Fruit fly (Drosophila melanogaster) whole organism, wandering third instar larva: ENCODE data around the gene ArfGAP1.

Experiments
- Abd-B ChIP-seq: fragments of >200 bp; optimal IDR thresholded peaks from 2 replicates; lab custom pipeline; 2017; ENCODE audit warnings: missing biosample characterization, missing genetic modification characterization
- CG32264 ChIP-seq: fragments of 200-800 bp; sonication (Bioruptor generic); optimal IDR thresholded peaks from 2 replicates; lab custom pipeline; 2016; ENCODE audit warnings: missing biosample characterization, missing genetic modification characterization
- CG9705 ChIP-seq: fragments of 200-800 bp; sonication (Bioruptor generic); optimal IDR thresholded peaks from 2 replicates; lab custom pipeline; 2018; ENCODE audit warnings: missing biosample characterization, mild to moderate bottlenecking, missing genetic modification characterization
- Dfd ChIP-seq: fragments of >200 bp; optimal IDR thresholded peaks from 2 replicates; lab custom pipeline; 2017; ENCODE audit warnings: missing biosample characterization, missing genetic modification characterization
- Dif ChIP-seq: fragments of 200-275, 200-300 bp; sonication (Bioruptor generic); optimal IDR thresholded peaks from 2 replicates; lab custom pipeline; 2018; ENCODE audit warnings: missing biosample characterization, missing genetic modification characterization; ENCODE audit not compliant: partially characterized antibody
- GATAd ChIP-seq: sonication (Bioruptor generic); optimal IDR thresholded peaks from 2 replicates; lab custom pipeline; 2016; ENCODE audit warnings: missing biosample characterization, missing genetic modification characterization
- HLH106 ChIP-seq: fragments of 200-800 bp; optimal IDR thresholded peaks from 3 replicates; lab custom pipeline; 2019; ENCODE audit warnings: missing biosample characterization, mild to moderate bottlenecking, missing genetic modification characterization, moderate library complexity
- Hnf4 ChIP-seq: fragments of 200-800 bp; sonication (Bioruptor generic); optimal IDR thresholded peaks from 2 replicates; lab custom pipeline; 2016; ENCODE audit warnings: missing biosample characterization, mild to moderate bottlenecking, missing genetic modification characterization
- Hr78 ChIP-seq: fragments of >200 bp; optimal IDR thresholded peaks from 2 replicates; lab custom pipeline; 2017; ENCODE audit warnings: missing biosample characterization, missing genetic modification characterization
- Hr83 ChIP-seq: fragments of 200-300 bp; sonication (Bioruptor generic); optimal IDR thresholded peaks from 2 replicates; lab custom pipeline; 2016; ENCODE audit warnings: missing biosample characterization, mild to moderate bottlenecking, missing genetic modification characterization, moderate library complexity; ENCODE audit not compliant: poor library complexity, severe bottlenecking
- Jra ChIP-seq: sonication (Bioruptor generic); optimal IDR thresholded peaks from 2 replicates; lab custom pipeline; 2016; ENCODE audit warnings: missing biosample characterization, missing genetic modification characterization
- Mio ChIP-seq: sonication (Bioruptor generic); optimal IDR thresholded peaks from 2 replicates; lab custom pipeline; 2016; ENCODE audit warnings: missing biosample characterization, missing genetic modification characterization
- Myc ChIP-seq: fragments of >200 bp; optimal IDR thresholded peaks from 2 replicates; lab custom pipeline; 2017
- N ChIP-seq: fragments of >200 bp; optimal IDR thresholded peaks from 2 replicates; lab custom pipeline; 2018; ENCODE audit warnings: missing biosample characterization, missing external identifiers, missing genetic modification characterization
- OdsH ChIP-seq: fragments of 200-800 bp; sonication (Bioruptor generic); optimal IDR thresholded peaks from 2 replicates; lab custom pipeline; 2016; ENCODE audit warnings: missing biosample characterization, mild to moderate bottlenecking, missing genetic modification characterization
- Rel ChIP-seq, 2 experiments: fragments of 200-800 bp; sonication (Bioruptor generic) in 1 of 2; optimal IDR thresholded peaks; 2 replicates in 1 of 2; 3 replicates in 1 of 2; lab custom pipeline; 2016 to 2019; ENCODE audit warnings: mild to moderate bottlenecking in 2 of 2, missing biosample characterization in 2 of 2, missing genetic modification characterization in 2 of 2, moderate library complexity in 1 of 2
- Sp1 ChIP-seq: fragments of 200-800 bp; sonication (Bioruptor generic); optimal IDR thresholded peaks from 3 replicates; lab custom pipeline; 2019; ENCODE audit warnings: missing biosample characterization, mild to moderate bottlenecking, missing genetic modification characterization, moderate library complexity
- Vsx2 ChIP-seq: fragments of 200-300, 225-300 bp; sonication (Bioruptor generic); optimal IDR thresholded peaks from 2 replicates; lab custom pipeline; 2018; ENCODE audit warnings: missing biosample characterization, missing genetic modification characterization; ENCODE audit not compliant: partially characterized antibody
- br ChIP-seq: fragments of 200-800 bp; sonication (Bioruptor generic); optimal IDR thresholded peaks from 2 replicates; lab custom pipeline; 2016; ENCODE audit warnings: missing biosample characterization, missing genetic modification characterization
- brk ChIP-seq: fragments of 200-800 bp; sonication (Bioruptor generic); optimal IDR thresholded peaks from 2 replicates; lab custom pipeline; 2016; ENCODE audit warnings: missing biosample characterization, mild to moderate bottlenecking, missing genetic modification characterization
- dl ChIP-seq, 2 experiments: fragments of 175-275, 200-275 bp in 1 of 2; fragments of 200-275 bp in 1 of 2; sonication (Bioruptor generic); optimal IDR thresholded peaks; lab custom pipeline; 2018; ENCODE audit warnings: mild to moderate bottlenecking in 2 of 2, missing biosample characterization in 2 of 2, missing genetic modification characterization in 2 of 2, moderate library complexity in 2 of 2; ENCODE audit not compliant: partially characterized antibody in 2 of 2, insufficient read depth in 1 of 2
- dmrt93B ChIP-seq: fragments of 200-800 bp; sonication (Bioruptor generic); optimal IDR thresholded peaks from 2 replicates; lab custom pipeline; 2018; ENCODE audit warnings: missing biosample characterization, mild to moderate bottlenecking, missing genetic modification characterization
- dsf ChIP-seq: sonication (Bioruptor generic); optimal IDR thresholded peaks from 2 replicates; lab custom pipeline; 2016; ENCODE audit warnings: missing biosample characterization, missing genetic modification characterization, borderline replicate concordance
- ey ChIP-seq: fragments of 200-800 bp; sonication (Bioruptor generic); optimal IDR thresholded peaks from 2 replicates; lab custom pipeline; 2016; ENCODE audit warnings: missing biosample characterization, missing genetic modification characterization
- foxo ChIP-seq, 2 experiments: fragments of 200-800 bp; sonication (Bioruptor generic); optimal IDR thresholded peaks; 2 replicates in 1 of 2; 3 replicates in 1 of 2; lab custom pipeline; 2016 to 2017; ENCODE audit warnings: missing biosample characterization in 2 of 2, missing genetic modification characterization in 2 of 2
- fru ChIP-seq: fragments of 200-800 bp; sonication (Bioruptor generic); optimal IDR thresholded peaks from 3 replicates; lab custom pipeline; 2016; ENCODE audit warnings: missing biosample characterization, mild to moderate bottlenecking, missing genetic modification characterization
- h ChIP-seq: fragments of 200-800 bp; sonication (Bioruptor generic); optimal IDR thresholded peaks from 3 replicates; lab custom pipeline; 2016; ENCODE audit warnings: missing biosample characterization, mild to moderate bottlenecking, missing genetic modification characterization
- jim ChIP-seq: fragments of 175-275, 200-325 bp; sonication (Bioruptor generic); optimal IDR thresholded peaks from 2 replicates; lab custom pipeline; 2016; ENCODE audit warnings: missing biosample characterization, mild to moderate bottlenecking, missing genetic modification characterization
- lola ChIP-seq: fragments of >200 bp; optimal IDR thresholded peaks from 2 replicates; lab custom pipeline; 2017; ENCODE audit warnings: missing biosample characterization, missing genetic modification characterization
- pan ChIP-seq: fragments of >200 bp; optimal IDR thresholded peaks from 2 replicates; lab custom pipeline; 2017
- psq ChIP-seq: fragments of 200-800 bp; sonication (Bioruptor generic); optimal IDR thresholded peaks from 3 replicates; lab custom pipeline; 2017; ENCODE audit warnings: missing biosample characterization, mild to moderate bottlenecking, missing genetic modification characterization, moderate library complexity
- rgr ChIP-seq: fragments of 200-800 bp; sonication (Bioruptor generic); optimal IDR thresholded peaks from 3 replicates; lab custom pipeline; 2016; ENCODE audit warnings: missing biosample characterization, mild to moderate bottlenecking, missing genetic modification characterization
- sage ChIP-seq: fragments of 200-800 bp; sonication (Bioruptor generic); optimal IDR thresholded peaks from 2 replicates; lab custom pipeline; 2016; ENCODE audit warnings: missing biosample characterization, mild to moderate bottlenecking, missing genetic modification characterization
- sv ChIP-seq: fragments of 200-800 bp; sonication (Bioruptor generic); optimal IDR thresholded peaks from 3 replicates; lab custom pipeline; 2016; ENCODE audit warnings: missing biosample characterization, missing genetic modification characterization
- tai ChIP-seq: sonication (Bioruptor generic); optimal IDR thresholded peaks from 2 replicates; lab custom pipeline; 2016; ENCODE audit warnings: missing biosample characterization, missing genetic modification characterization
- usp ChIP-seq: fragments of >200 bp; optimal IDR thresholded peaks from 2 replicates; lab custom pipeline; 2017; ENCODE audit warnings: missing biosample characterization, missing genetic modification characterization
- woc ChIP-seq: sonication (Bioruptor generic); optimal IDR thresholded peaks from 2 replicates; lab custom pipeline; 2016; ENCODE audit warnings: missing biosample characterization, mild to moderate bottlenecking, missing genetic modification characterization

Gene ArfGAP1

DNA sequence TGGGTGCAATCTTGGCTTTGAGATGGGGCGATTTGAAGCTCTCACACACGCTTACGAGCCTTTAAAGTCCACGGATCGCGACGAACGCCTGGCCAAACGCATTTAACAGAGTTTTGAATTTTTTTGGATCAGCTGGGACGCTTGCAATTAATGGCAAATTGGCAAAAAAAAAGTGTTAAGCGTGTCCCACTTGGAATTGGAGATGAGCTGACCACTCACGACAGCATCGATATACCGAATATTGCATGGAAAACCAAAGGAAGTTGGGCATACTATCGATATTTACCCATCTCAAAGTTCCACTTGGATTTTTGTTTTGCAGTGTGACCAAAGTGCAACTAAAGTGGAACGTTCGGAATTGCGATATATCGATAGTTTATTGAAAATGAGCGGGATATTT is at the start of gene ArfGAP1:
TSS of gene ArfGAP1 (minus strand) at position 240 of the 400 bp plus-strand sequence.
- TF ChIP-seq h (GFP tag; lab: Kevin White, UChicago) (peak; percentile 32), OdsH (GFP tag; lab: Kevin White, UChicago) (no peak), Jra (peak; percentile 22), brk (GFP tag; lab: Kevin White, UChicago) (no peak), woc (GFP tag; lab: Kevin White, UChicago) (no peak), sage (GFP tag; lab: Kevin White, UChicago) (no peak), Mio (GFP tag; lab: Kevin White, UChicago) (no peak), psq (GFP tag; lab: Kevin White, UChicago) (no peak), fru (no peak), jim (no peak), dmrt93B (no peak), Abd-B (GFP tag; lab: Kevin White, UChicago) (no peak), foxo (GFP tag; optimal IDR thresholded peaks at IDR 0.05; lab: Kevin White, UChicago) (peak in 1 of 2 experiments; percentile 34), Hr78 (GFP tag; lab: Kevin White, UChicago) (no peak), Dfd (GFP tag; lab: Kevin White, UChicago) (no peak), GATAd (GFP tag; lab: Kevin White, UChicago) (no peak), Rel (GFP tag; optimal IDR thresholded peaks at IDR 0.05; lab: Kevin White, UChicago) (no peak), Rel (tag; optimal IDR thresholded peaks at IDR 0.05; lab: Kevin White, UChicago) (no peak), tai (GFP tag; lab: Kevin White, UChicago) (no peak), usp (GFP tag; lab: Kevin White, UChicago) (no peak), Myc (lab: Kevin White, UChicago) (no peak), pan (no peak), CG9705 (GFP tag; lab: Kevin White, UChicago) (no peak), ey (no peak), sv (GFP tag; lab: Kevin White, UChicago) (no peak), Vsx2 (GFP tag; lab: Kevin White, UChicago) (no peak), br (no peak), rgr (GFP tag; lab: Kevin White, UChicago) (no peak), lola (GFP tag; lab: Kevin White, UChicago) (no peak), Hnf4 (GFP tag; lab: Kevin White, UChicago) (no peak), CG32264 (GFP tag; lab: Kevin White, UChicago) (no peak), Hr83 (GFP tag; lab: Kevin White, UChicago) (peak; percentile 77), Dif (GFP tag; lab: Kevin White, UChicago) (no peak), Sp1 (GFP tag; lab: Kevin White, UChicago) (no peak), N (GFP tag; lab: Kevin White, UChicago) (no peak), dl (GFP tag; optimal IDR thresholded peaks at IDR 0.05; lab: Kevin White, UChicago; ENCODE audit: insufficient read depth in 1 of 2, partially characterized antibody in 2 of 2) (no peak)
- TF ChIP-seq, all 38 proteins: peak for 4

DNA sequence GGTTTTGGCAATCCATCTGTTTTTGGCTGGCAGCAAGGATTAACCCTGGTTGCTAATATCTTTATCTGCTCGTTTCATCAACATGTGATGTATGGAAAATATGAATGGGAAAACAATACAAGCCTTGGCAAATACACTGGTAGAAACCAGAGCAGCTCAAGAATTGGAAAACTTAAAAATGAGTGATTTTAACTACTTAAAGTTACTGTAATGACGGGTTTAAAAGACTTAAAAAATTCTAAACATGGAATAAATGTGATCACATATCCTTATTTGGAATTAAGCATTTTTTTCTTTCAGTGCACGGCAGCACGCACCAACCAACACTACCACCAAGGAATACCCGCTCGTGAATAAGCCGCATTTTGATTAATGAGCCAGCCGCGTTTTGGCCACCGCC is 47.8 kb upstream of the ArfGAP1 start:
- TF ChIP-seq pan (no peak), brk (GFP tag; lab: Kevin White, UChicago) (no peak), OdsH (GFP tag; lab: Kevin White, UChicago) (no peak), woc (GFP tag; lab: Kevin White, UChicago) (no peak), Hnf4 (GFP tag; lab: Kevin White, UChicago) (no peak), dsf (GFP tag; lab: Kevin White, UChicago) (no peak), jim (no peak), fru (peak; percentile 32), h (GFP tag; lab: Kevin White, UChicago) (no peak), rgr (GFP tag; lab: Kevin White, UChicago) (no peak), usp (GFP tag; lab: Kevin White, UChicago) (no peak), HLH106 (tag; lab: Kevin White, UChicago) (peak; percentile 49), Jra (no peak), Rel (GFP tag; optimal IDR thresholded peaks at IDR 0.05; lab: Kevin White, UChicago) (no peak), Rel (tag; optimal IDR thresholded peaks at IDR 0.05; lab: Kevin White, UChicago) (no peak)

DNA sequence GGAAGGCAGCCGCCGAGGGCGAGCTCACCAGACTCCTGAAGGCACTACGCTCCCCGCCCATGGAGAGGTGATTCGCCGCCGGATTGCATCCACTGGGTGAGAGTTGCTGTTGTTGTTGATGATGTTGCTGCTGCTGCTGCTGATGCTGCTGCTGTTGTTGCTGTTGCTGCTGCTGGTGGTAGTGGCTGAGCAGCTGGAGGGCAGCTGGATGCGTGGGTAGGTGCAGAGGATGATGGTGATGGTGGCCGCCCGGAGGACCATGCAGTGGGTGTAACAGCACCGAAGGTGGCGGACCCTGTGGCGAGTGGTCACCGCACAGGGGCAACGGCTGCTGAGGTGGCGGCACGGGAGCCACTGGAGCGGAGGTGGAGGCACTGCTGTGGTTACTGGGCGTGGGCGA is 46.2 kb upstream of the ArfGAP1 start:
- peak; percentile 73 for TF ChIP-seq Dfd (GFP tag; lab: Kevin White, UChicago)
- TF ChIP-seq CG32264 (GFP tag; lab: Kevin White, UChicago), result no peak
- TF ChIP-seq, all 38 proteins: peak for 1
